Worm (Caenorhabditis elegans) whole organism, mixed stage, embryonic: ENCODE results near the gene ZK686.2.

ENCODE experiments used
- lin-32 ChIP-seq: fragments of 200-800 bp; sonication (Bioruptor generic); optimal IDR thresholded peaks from 2 replicates; lab custom pipeline; 2018; ENCODE audit warnings: mild to moderate bottlenecking, missing genetic modification characterization, missing compliant biosample characterization
- lsy-2 ChIP-seq: fragments of 150-350 bp; optimal IDR thresholded peaks from 2 replicates; lab custom pipeline; 2014; ENCODE audit warnings: missing biosample characterization, missing genetic modification characterization
- nhr-237 ChIP-seq: fragments of 150-350 bp; optimal IDR thresholded peaks from 2 replicates; lab custom pipeline; 2014; ENCODE audit warnings: missing biosample characterization, missing genetic modification characterization
- pha-4 ChIP-seq: fragments of 150-350 bp; optimal IDR thresholded peaks from 2 replicates; lab custom pipeline; 2018; ENCODE audit warnings: missing biosample characterization, missing genetic modification reagents, missing genetic modification characterization
- unc-39 ChIP-seq: fragments of 150-350 bp; optimal IDR thresholded peaks from 2 replicates; lab custom pipeline; 2014; ENCODE audit warnings: missing biosample characterization, missing genetic modification characterization

DNA sequence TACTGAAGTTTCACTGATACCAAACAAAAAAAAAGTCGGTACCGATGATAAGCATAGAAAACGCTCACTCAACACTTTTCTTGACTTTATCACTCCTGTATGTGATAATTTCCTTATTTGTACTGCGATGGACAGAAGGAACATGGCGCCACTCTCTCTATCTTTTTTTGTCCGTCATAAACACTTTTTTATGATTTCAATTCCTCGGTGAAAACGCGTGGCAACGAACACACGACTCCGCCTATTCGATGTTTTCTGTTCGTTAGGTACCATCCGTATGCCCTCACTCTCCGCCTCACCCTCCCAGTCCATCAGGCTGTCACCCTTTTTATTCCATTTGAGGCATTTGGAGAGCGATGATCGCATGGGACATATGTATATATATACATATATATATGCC is 35.5 kb downstream of the ZK686.2 start:
- TF ChIP-seq pha-4 (tag; lab: Kevin White, UChicago) = no peak
- TF ChIP-seq nhr-237 (tag; lab: Kevin White, UChicago) = no peak
- TF ChIP-seq lin-32 = no peak
- no peak for TF ChIP-seq unc-39 (tag; lab: Kevin White, UChicago)
- no peak for TF ChIP-seq lsy-2
